Worm (Caenorhabditis elegans) whole organism, young adult: ENCODE data around the gene far-4.

ENCODE experiments used
- atf-7 ChIP-seq: sonication (generic microtip); optimal IDR thresholded peaks from 2 replicates; lab custom pipeline; 2017; ENCODE audit warnings: mild to moderate bottlenecking, missing genetic modification characterization, missing compliant biosample characterization
- nfya-1 ChIP-seq: sonication (generic microtip); optimal IDR thresholded peaks from 2 replicates; lab custom pipeline; 2017; ENCODE audit warnings: antibody characterized with exemption, missing compliant biosample characterization, missing genetic modification characterization, borderline replicate concordance; ENCODE audit not compliant: insufficient read depth
- repo-1 ChIP-seq: sonication (generic microtip); optimal IDR thresholded peaks from 2 replicates; lab custom pipeline; 2017; ENCODE audit warnings: mild to moderate bottlenecking, missing genetic modification characterization, missing compliant biosample characterization

DNA sequence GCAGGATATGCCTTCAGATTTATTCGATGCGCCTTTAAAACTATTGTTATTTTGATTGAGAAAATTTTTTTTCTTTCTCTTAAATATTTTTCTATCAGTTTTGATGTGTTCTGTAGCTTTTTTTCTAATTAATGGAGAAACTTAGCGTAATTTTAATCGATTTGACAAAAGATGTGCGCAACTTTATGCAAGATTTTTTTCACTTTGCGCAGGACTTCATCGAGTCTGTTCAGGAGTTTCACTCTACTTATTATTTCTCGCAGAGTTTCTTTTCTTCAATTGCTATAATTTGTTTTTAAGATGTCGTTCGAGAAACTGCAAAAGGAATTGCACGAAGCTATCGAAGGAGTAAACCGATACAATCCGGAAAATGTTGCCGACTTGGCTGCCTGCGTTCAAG is 45.8 kb downstream of the far-4 start, which contains the start of gene eif-3.K:
- TF ChIP-seq atf-7 (tag; lab: Kevin White, UChicago) (no peak), nfya-1 (tag; lab: Kevin White, UChicago) (no peak), repo-1 (tag; lab: Kevin White, UChicago) (no peak)
